Worm (Caenorhabditis elegans) whole organism, L2 larva: Measurements from ENCODE around the gene F28H6.7.
A peak's percentile ranks its signal among the peaks of the same experiment; 100 is the strongest.

ENCODE experiments used
- F13H6.1 ChIP-seq: sonication (generic microtip); optimal IDR thresholded peaks from 2 replicates; lab custom pipeline; 2016; ENCODE audit warnings: missing genetic modification characterization, missing compliant biosample characterization
- R02D3.7 ChIP-seq: fragments of 150-350 bp; optimal IDR thresholded peaks from 2 replicates; lab custom pipeline; 2014; ENCODE audit warnings: missing biosample characterization, missing genetic modification characterization
- Y55F3AM.14 ChIP-seq: fragments of 200-800 bp; sonication (Bioruptor generic); optimal IDR thresholded peaks from 2 replicates; lab custom pipeline; 2018; ENCODE audit warnings: mild to moderate bottlenecking, missing genetic modification characterization, missing compliant biosample characterization
- ZK546.5 ChIP-seq: sonication (generic microtip); optimal IDR thresholded peaks from 2 replicates; lab custom pipeline; 2017; ENCODE audit warnings: missing biosample characterization, missing genetic modification characterization
- alr-1 ChIP-seq: fragments of 150-350 bp; optimal IDR thresholded peaks from 2 replicates; lab custom pipeline; 2014; ENCODE audit warnings: missing biosample characterization, missing genetic modification characterization
- blmp-1 ChIP-seq: sonication (generic microtip); optimal IDR thresholded peaks from 2 replicates; lab custom pipeline; 2017; ENCODE audit warnings: missing genetic modification characterization, mild to moderate bottlenecking, missing compliant biosample characterization, antibody characterized with exemption, moderate library complexity; ENCODE audit not compliant: insufficient read depth
- crh-2 ChIP-seq: sonication (generic microtip); optimal IDR thresholded peaks from 2 replicates; lab custom pipeline; 2017; ENCODE audit warnings: missing biosample characterization, missing genetic modification characterization
- dmd-4 ChIP-seq: sonication (generic microtip); optimal IDR thresholded peaks from 2 replicates; lab custom pipeline; 2017; ENCODE audit warnings: missing biosample characterization, missing genetic modification characterization
- elt-3 ChIP-seq: sonication (generic microtip); optimal IDR thresholded peaks from 2 replicates; lab custom pipeline; 2017; ENCODE audit warnings: missing biosample characterization, missing genetic modification characterization
- fos-1 ChIP-seq: fragments of 150-350 bp; optimal IDR thresholded peaks from 2 replicates; lab custom pipeline; 2014; ENCODE audit warnings: missing biosample characterization, missing genetic modification characterization
- lin-11 ChIP-seq: fragments of 150-350 bp; sonication (generic microtip); optimal IDR thresholded peaks from 2 replicates; lab custom pipeline; 2014; ENCODE audit warnings: missing biosample characterization, missing genetic modification characterization, inconsistent platforms, mixed read lengths
- lin-13 ChIP-seq: fragments of 150-350 bp; optimal IDR thresholded peaks from 2 replicates; lab custom pipeline; 2014; ENCODE audit warnings: missing biosample characterization, missing genetic modification reagents, missing genetic modification characterization
- lin-39 ChIP-seq: fragments of 150-350 bp; optimal IDR thresholded peaks from 2 replicates; lab custom pipeline; 2014; ENCODE audit warnings: missing biosample characterization, missing genetic modification reagents, missing genetic modification characterization
- lsy-2 ChIP-seq, 2 experiments: fragments of 150-350 bp in 1 of 2; sonication (generic microtip) in 1 of 2; optimal IDR thresholded peaks; 2 replicates each; lab custom pipeline; 2014 to 2017; ENCODE audit warnings: missing biosample characterization in 2 of 2, missing genetic modification characterization in 2 of 2
- mab-5 ChIP-seq: fragments of 150-350 bp; optimal IDR thresholded peaks from 2 replicates; lab custom pipeline; 2014; ENCODE audit warnings: missing biosample characterization, missing genetic modification characterization
- mbf-1 ChIP-seq: sonication (generic microtip); optimal IDR thresholded peaks from 2 replicates; lab custom pipeline; 2017; ENCODE audit warnings: missing biosample characterization, missing genetic modification characterization
- mdl-1 ChIP-seq, 2 experiments: fragments of 150-350 bp in 1 of 2; sonication (generic microtip) in 1 of 2; optimal IDR thresholded peaks; 2 replicates each; lab custom pipeline; 2017; ENCODE audit warnings: missing biosample characterization in 2 of 2, missing genetic modification characterization in 2 of 2
- nhr-10 ChIP-seq: sonication (generic microtip); optimal IDR thresholded peaks from 2 replicates; lab custom pipeline; 2017; ENCODE audit warnings: missing biosample characterization, missing genetic modification characterization
- nhr-11 ChIP-seq: fragments of 150-350 bp; optimal IDR thresholded peaks from 2 replicates; lab custom pipeline; 2014; ENCODE audit warnings: missing biosample characterization, missing genetic modification characterization
- nhr-12 ChIP-seq: fragments of 150-350 bp; optimal IDR thresholded peaks from 2 replicates; lab custom pipeline; 2014; ENCODE audit warnings: missing biosample characterization, missing genetic modification characterization
- nhr-23 ChIP-seq: fragments of 150-350 bp; optimal IDR thresholded peaks from 2 replicates; lab custom pipeline; 2014; ENCODE audit warnings: missing biosample characterization, missing genetic modification reagents, missing genetic modification characterization
- nhr-77 ChIP-seq: fragments of 150-350 bp; optimal IDR thresholded peaks from 2 replicates; lab custom pipeline; 2014; ENCODE audit warnings: missing biosample characterization, missing genetic modification characterization
- peb-1 ChIP-seq: fragments of 150-350 bp; optimal IDR thresholded peaks from 2 replicates; lab custom pipeline; 2014; ENCODE audit warnings: missing biosample characterization, missing genetic modification characterization
- sem-4 ChIP-seq: fragments of 150-350 bp; optimal IDR thresholded peaks from 2 replicates; lab custom pipeline; 2014; ENCODE audit warnings: missing biosample characterization, missing genetic modification reagents, missing genetic modification characterization
- sma-3 ChIP-seq: sonication (generic microtip); optimal IDR thresholded peaks from 2 replicates; lab custom pipeline; 2016; ENCODE audit warnings: missing genetic modification reagents, missing genetic modification characterization, missing compliant biosample characterization
- unc-55 ChIP-seq: fragments of 150-350 bp; sonication (generic microtip); optimal IDR thresholded peaks from 3 replicates; lab custom pipeline; 2014; ENCODE audit warnings: missing biosample characterization, missing genetic modification reagents, missing genetic modification characterization
- ztf-11 ChIP-seq: sonication (generic microtip); optimal IDR thresholded peaks from 2 replicates; lab custom pipeline; 2017; ENCODE audit warnings: missing biosample characterization, missing genetic modification characterization
- ztf-4 ChIP-seq: fragments of 150-350 bp; optimal IDR thresholded peaks from 2 replicates; lab custom pipeline; 2014; ENCODE audit warnings: missing biosample characterization, missing genetic modification characterization

The F28H6.7 gene

DNA sequence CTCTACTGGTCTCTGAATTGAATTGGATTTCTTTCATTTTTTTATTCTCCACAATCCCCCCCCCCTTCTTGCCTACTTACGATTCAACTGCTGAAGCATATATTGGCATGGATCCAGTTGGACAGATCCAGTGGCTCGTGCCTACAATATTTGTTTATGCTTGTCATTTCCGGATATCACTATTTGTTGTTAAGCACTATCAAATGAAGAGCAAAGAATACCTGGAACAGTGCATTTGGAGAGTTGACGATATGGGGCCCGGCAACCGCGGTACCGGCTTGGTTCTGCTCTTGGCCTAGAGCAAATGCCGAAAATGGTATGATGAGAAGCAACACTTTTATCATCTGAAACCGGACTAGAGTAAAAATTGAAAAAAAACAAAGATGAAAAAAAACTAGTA is 48.3 kb upstream of the F28H6.7 start, which contains the start of gene lgc-21:
Gene lgc-21, minus strand, starts transcription at position 344 of the 400 bp plus-strand sequence.
- no peak for TF ChIP-seq nhr-23 (tag; lab: Kevin White, UChicago)
- no peak for TF ChIP-seq ZK546.5 (tag; lab: Kevin White, UChicago)

- TF ChIP-seq sem-4 = peak; percentile 46
- peak; percentile 73 for TF ChIP-seq blmp-1 (tag; lab: Kevin White, UChicago)
- no peak for TF ChIP-seq nhr-11 (tag; lab: Kevin White, UChicago)
Observed at ce11 chrX:14069528-14069927, 46.4 kb upstream of the F28H6.7 start.

ce11 chrX:14070950-14071349 is 45.0 kb upstream of the F28H6.7 start, which contains the start of gene C33G3.4:
TSS of gene C33G3.4 (plus strand) at chrX:14071162.
- TF ChIP-seq fos-1 (tag; lab: Kevin White, UChicago) (peak; percentile 64), ztf-11 (tag; lab: Kevin White, UChicago) (no peak), dmd-4 (no peak), crh-2 (peak; percentile 19)

- TF ChIP-seq nhr-11 (tag; lab: Kevin White, UChicago) (no peak), Y55F3AM.14 (GFP tag; lab: Kevin White, UChicago) (no peak), mab-5 (tag; lab: Kevin White, UChicago) (no peak), sma-3 (GFP tag; lab: Kevin White, UChicago) (no peak), lsy-2 (tag; optimal IDR thresholded peaks at IDR 0.05; lab: Kevin White, UChicago) (no peak), lin-39 (tag; lab: Kevin White, UChicago) (no peak), F13H6.1 (tag; lab: Kevin White, UChicago) (no peak), nhr-12 (tag; lab: Kevin White, UChicago) (no peak), elt-3 (tag; lab: Kevin White, UChicago) (no peak), nhr-10 (no peak), dmd-4 (no peak), unc-55 (GFP tag; lab: Kevin White, UChicago) (no peak), alr-1 (tag; lab: Kevin White, UChicago) (no peak), crh-2 (no peak), mdl-1 (tag; optimal IDR thresholded peaks at IDR 0.05; lab: Kevin White, UChicago) (no peak)
Observed at ce11 chrX:14078574-14078973, 37.3 kb upstream of the F28H6.7 start, which contains the start of gene C33G3.5. TSS of gene C33G3.5 (minus strand) at chrX:14078674.

DNA sequence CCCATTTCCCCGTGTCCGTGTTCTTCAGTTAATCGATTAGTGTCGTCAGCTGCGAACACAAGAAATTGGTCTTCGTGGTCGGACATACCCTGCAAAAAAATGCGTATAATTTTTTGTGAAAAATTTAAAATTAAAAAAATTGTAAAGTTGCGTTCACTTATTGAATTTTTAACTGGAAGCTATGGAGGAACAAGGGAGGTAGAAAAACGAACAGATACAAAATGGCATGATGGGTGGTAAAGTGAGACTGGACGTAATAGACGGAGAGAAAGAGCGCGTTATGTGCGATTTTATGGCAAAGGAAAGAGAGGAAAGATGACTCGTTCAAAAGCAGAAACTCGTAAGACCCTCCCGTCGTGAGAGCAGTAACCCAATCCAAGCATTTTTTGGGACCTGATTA is 31.7 kb upstream of the F28H6.7 start, which contains the start of gene C33G3.6:
Gene C33G3.6, minus strand, starts transcription at position 101 of the 400 bp plus-strand sequence.
- no peak for TF ChIP-seq nhr-10
- no peak for TF ChIP-seq lsy-2 (tag; optimal IDR thresholded peaks at IDR 0.05; lab: Kevin White, UChicago)
- TF ChIP-seq mbf-1 (tag; lab: Kevin White, UChicago) = no peak
- TF ChIP-seq blmp-1 (tag; lab: Kevin White, UChicago) = no peak
- TF ChIP-seq peb-1 (tag; lab: Kevin White, UChicago) = no peak
- TF ChIP-seq R02D3.7 (tag; lab: Kevin White, UChicago) = no peak
- no peak for TF ChIP-seq nhr-77
- TF ChIP-seq unc-55 (GFP tag; lab: Kevin White, UChicago) = no peak
- TF ChIP-seq, all 48 proteins: peak for 0

ce11 chrX:14085208-14085607 is 30.7 kb upstream of the F28H6.7 start, which contains the start of gene F16B12.1:
TSS of gene F16B12.1 (plus strand) at chrX:14085508.
- TF ChIP-seq lin-11 (no peak), mbf-1 (tag; lab: Kevin White, UChicago) (no peak), ztf-11 (tag; lab: Kevin White, UChicago) (no peak), nhr-10 (no peak), lin-13 (no peak), F13H6.1 (tag; lab: Kevin White, UChicago) (no peak), unc-55 (GFP tag; lab: Kevin White, UChicago) (no peak), ztf-4 (tag; lab: Kevin White, UChicago) (no peak), dmd-4 (no peak), nhr-12 (tag; lab: Kevin White, UChicago) (no peak), alr-1 (tag; lab: Kevin White, UChicago) (no peak), R02D3.7 (tag; lab: Kevin White, UChicago) (no peak)

- no peak for TF ChIP-seq R02D3.7 (tag; lab: Kevin White, UChicago)
- TF ChIP-seq sem-4 = no peak
Observed at ce11 chrX:14090089-14090488, 25.8 kb upstream of the F28H6.7 start, which contains the start of gene dsl-4. TSS of gene dsl-4 (plus strand) at chrX:14090389.
